Worm (Caenorhabditis elegans): ENCODE data around the gene C29F9.6.

ce11 chrIII:145078-145477, 30.4 kb downstream of the C29F9.6 start, which contains the start of the genes T17A3.12 and fbxb-83:
- TF ChIP-seq med-1 (GFP tag; optimal IDR thresholded peaks at IDR 0.05; ENCODE audit: insufficient read depth) (no peak), cog-1 (tag; optimal IDR thresholded peaks at IDR 0.05) (no peak), T22C8.4 (GFP tag; IDR thresholded peaks at IDR 0.05) (no peak), tab-1 (GFP tag; IDR thresholded peaks at IDR 0.05) (no peak), ztf-29 (GFP tag; IDR thresholded peaks at IDR 0.05) (no peak), ref-1 (GFP tag; conservative IDR thresholded peaks at IDR 0.05) (no peak)
